Worm (Caenorhabditis elegans) whole organism, midembryonic: ENCODE data around the gene T10F2.5.

Experiments used
- cog-1 ChIP-seq: sonication (generic microtip); optimal IDR thresholded peaks from 2 replicates; lab custom pipeline; 2016; ENCODE audit warnings: missing genetic modification characterization, missing compliant biosample characterization
- klf-2 ChIP-seq: fragments of 200-800 bp; sonication (Bioruptor generic); conservative IDR thresholded peaks from 2 replicates; pipeline ENCODE4 v1.3.6; 2022; ENCODE audit warnings: missing genetic modification reagents, missing genetic modification characterization, missing compliant biosample characterization
- med-1 ChIP-seq: sonication (generic microtip); optimal IDR thresholded peaks from 2 replicates; lab custom pipeline; 2017; ENCODE audit warnings: missing genetic modification characterization, mild to moderate bottlenecking, missing compliant biosample characterization, antibody characterized with exemption, missing genetic modification reagents; ENCODE audit not compliant: insufficient read depth
- tab-1 ChIP-seq: fragments of 200-800 bp; sonication (Bioruptor generic); IDR thresholded peaks from 2 replicates; pipeline ENCODE4 v1.3.6; 2022; ENCODE audit warnings: missing genetic modification characterization, missing compliant biosample characterization
- ztf-29 ChIP-seq: fragments of 200-800 bp; sonication (Bioruptor generic); IDR thresholded peaks from 2 replicates; pipeline ENCODE4 v1.3.6; 2022; ENCODE audit warnings: missing genetic modification reagents, missing genetic modification characterization, missing compliant biosample characterization

- TF ChIP-seq klf-2 (GFP tag; lab: Robert Waterston, UW) (no peak), tab-1 (no peak), cog-1 (tag; lab: Kevin White, UChicago) (no peak), ztf-29 (no peak), med-1 (GFP tag; lab: Kevin White, UChicago) (no peak)
Observed at ce11 chrIII:5200349-5200748, 40.9 kb upstream of the T10F2.5 start.
